Fruit fly (Drosophila melanogaster): ENCODE results near the gene Cyp304a1.

DNA sequence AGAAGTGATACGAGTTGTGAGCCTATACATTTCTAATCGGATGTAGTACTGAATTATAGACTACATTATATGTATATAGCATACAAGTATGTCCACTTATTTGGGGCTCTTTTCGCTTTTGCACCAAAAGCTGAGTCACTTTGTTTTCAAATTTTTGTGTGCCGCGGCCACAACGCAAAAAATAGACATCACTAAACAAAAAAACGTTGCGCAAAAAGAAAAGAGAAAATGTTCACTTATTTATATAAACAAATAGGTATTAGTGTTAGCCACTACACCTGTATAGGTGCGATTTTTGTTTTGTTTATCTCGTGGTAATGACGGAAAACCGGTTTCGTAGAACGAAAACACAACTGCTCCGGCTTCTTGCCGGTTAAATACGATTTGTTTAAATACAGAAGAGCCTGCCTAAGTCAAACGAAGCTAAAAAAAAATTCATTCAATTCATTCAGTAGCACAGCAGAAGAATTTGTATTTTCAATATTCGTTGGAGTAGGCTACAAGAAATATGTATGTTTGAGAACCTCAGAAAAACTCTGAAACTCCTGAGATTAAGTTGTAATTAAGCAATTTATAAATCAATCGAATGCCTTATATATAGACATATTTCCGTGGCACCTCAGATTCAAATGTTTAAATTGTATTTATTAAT lies 19.5 kb downstream of the Cyp304a1 start:
- TF ChIP-seq CG31627 (GFP tag; optimal IDR thresholded peaks at IDR 0.05): no peak
- no peak for TF ChIP-seq CG32006 (GFP tag; optimal IDR thresholded peaks at IDR 0.05)
- TF ChIP-seq CG10669 (GFP tag; optimal IDR thresholded peaks at IDR 0.05): no peak
- no peak for TF ChIP-seq Eip75B (GFP tag; optimal IDR thresholded peaks at IDR 0.05)
- no peak for TF ChIP-seq CG9139 (GFP tag; optimal IDR thresholded peaks at IDR 0.05)
- no peak for TF ChIP-seq CG7368 (GFP tag; optimal IDR thresholded peaks at IDR 0.05)
- no peak for TF ChIP-seq Sox14 (GFP tag; optimal IDR thresholded peaks at IDR 0.05)
- TF ChIP-seq OdsH (GFP tag; optimal IDR thresholded peaks at IDR 0.05): no peak
- TF ChIP-seq svp (GFP tag): peak; percentile 36
- TF ChIP-seq Hr4 (GFP tag; optimal IDR thresholded peaks at IDR 0.05): no peak

Data from whole organism, prepupa.